Fruit fly (Drosophila melanogaster): ENCODE measurements around the gene Teh1.

The Teh1 gene

DNA sequence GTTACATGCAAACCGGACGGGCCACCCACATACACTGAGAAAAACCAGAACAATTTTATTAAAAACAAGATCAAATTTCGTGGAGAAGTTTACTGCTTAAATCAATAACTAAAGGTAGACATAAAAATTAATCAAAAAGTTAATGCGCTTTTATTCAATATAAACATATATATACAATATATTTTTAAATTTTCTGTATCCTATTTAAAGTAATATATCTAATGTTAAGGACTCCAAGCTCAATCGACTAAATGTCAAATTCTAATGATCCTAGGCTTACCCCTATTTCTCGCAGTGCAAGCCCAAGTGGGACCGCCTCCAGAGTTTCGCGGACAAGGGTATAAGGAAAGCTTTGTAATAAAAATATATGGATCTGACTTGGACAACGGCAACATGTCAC is 10.1 kb downstream of the Teh1 start:
- no peak for TF ChIP-seq CG17801 (GFP tag; optimal IDR thresholded peaks at IDR 0.05; ENCODE audit: partially characterized antibody)

DNA sequence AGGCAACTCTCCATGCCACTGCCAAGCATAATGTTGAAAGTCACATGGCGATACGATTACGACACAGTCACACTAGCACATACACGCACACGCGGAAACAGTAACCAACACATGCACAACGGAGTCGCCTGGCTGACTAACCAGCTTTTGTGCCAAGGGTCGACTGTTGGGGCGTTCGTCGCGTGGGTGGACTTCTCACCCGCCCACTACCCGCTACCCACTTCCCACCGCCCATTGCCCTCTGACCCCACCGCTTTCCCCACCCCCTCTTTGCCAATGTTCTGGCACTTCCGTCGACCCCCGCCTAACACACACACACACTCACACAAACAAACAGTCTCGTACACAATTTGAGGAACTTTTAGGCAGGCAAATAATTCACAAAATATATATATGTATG is 16.3 kb downstream of the Teh1 start:
- TF ChIP-seq CG17801 (GFP tag; optimal IDR thresholded peaks at IDR 0.05; ENCODE audit: partially characterized antibody) = no peak

DNA sequence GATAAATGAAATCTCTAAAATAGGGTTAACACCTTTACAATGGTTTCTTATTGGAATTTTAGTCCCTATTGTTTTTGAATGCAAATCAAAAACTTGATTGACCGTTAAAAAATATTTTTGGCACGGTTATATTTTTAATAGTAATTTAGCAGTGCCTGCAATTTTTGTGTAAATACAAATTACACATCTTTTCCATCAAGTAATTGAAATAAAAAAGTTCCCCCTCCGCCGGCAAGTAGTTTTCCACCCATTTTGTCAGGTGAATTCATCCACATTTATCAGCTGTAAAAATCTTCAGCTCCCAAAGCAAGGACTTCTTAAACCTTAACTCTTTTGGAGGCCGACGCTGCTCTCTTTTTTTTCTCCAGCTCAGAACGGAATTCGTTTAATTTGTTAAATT is 44.2 kb downstream of the Teh1 start, which contains the start of gene CG34302:
Gene CG34302 (minus strand): TSS at position 101 of the 400 bp plus-strand sequence.
- TF ChIP-seq CG17801 (GFP tag; optimal IDR thresholded peaks at IDR 0.05; ENCODE audit: partially characterized antibody) = no peak

DNA sequence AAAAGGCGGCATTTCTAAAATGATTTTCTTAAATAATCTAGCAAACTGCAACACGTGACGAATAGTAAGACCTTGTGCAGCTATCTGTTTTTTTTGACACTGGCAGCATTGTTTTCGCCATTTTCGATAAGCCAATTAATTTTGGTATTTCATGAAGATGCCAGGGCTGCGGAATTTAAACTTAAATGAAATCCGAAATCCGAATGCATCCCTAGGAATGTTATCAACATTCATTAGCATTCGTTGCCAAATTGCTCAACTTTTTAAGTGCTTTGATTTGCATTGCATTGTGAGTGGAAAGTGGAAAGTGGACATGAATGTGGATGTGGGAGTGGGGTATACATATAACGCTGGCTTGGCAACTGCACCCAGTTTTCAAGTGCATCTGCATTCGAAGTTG is 46.8 kb downstream of the Teh1 start, which contains the start of gene CG42857:
Gene CG42857 (minus strand): TSS at position 101 of the 400 bp plus-strand sequence.
- no peak for TF ChIP-seq CG17801 (GFP tag; optimal IDR thresholded peaks at IDR 0.05; ENCODE audit: partially characterized antibody)

DNA sequence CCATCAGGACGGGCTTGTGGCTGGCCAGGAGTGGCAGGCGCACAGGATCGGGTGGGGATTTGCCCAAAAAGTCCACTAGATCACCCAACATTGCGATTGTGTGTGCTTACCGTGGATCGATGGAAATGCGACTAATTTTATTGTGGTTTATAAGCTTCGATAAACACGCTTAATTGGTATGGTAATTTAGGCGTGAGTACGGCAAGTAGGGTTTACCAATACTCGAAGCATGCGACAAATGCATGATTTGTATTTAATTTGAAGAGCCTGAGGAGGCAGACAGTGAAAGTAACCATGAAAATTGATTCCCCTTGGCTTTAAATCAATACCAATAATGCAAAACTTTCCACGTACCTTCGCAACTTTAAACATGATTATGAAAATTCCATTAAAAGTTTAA is 48.1 kb downstream of the Teh1 start, which contains the start of gene CG9458:
Gene CG9458 (minus strand): TSS at position 101 of the 400 bp plus-strand sequence.
- TF ChIP-seq CG17801 (GFP tag; optimal IDR thresholded peaks at IDR 0.05; ENCODE audit: partially characterized antibody) = no peak

DNA sequence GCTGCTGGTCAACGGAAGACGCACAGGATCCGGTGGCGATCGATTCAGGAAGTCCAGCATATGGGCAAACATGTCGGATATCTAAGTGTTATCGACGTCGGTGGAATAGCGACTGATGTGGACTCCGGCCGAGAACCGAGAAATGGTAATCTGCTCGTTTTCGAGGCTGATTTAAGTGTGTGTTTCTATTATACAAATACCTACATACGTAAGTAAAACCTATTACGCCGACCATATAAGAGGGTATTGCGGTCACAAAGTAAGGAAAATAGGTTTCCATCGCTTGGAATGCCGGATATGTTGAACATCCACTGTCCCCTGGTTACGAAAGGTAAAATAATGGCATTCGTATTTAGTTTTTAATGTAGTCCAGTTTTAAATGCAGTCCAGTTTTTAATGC is 49.6 kb downstream of the Teh1 start, which contains the start of gene CG9459:
Gene CG9459 (minus strand): TSS at position 101 of the 400 bp plus-strand sequence.
- TF ChIP-seq CG17801 (GFP tag; optimal IDR thresholded peaks at IDR 0.05; ENCODE audit: partially characterized antibody) = no peak

DNA sequence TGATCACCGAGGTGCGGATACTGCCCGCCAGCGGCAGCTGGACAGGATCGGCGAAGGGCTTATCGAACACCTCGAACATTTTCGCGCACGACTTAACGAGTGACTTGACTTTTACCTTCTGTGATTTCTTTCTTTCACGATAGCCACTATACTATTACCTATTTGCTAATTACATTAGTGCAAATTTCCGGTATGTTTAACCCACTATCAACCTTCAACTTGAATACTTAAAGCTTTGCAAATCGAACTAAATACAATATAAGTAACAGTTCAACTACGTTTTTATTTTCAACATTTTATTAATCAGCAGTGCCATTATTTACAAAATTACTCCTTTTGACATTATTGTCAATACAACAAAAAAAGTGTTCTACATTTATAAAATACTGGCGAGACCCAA is 51.0 kb downstream of the Teh1 start, which contains the start of gene CG16904:
Gene CG16904 (minus strand): TSS at position 101 of the 400 bp plus-strand sequence.
- no peak for TF ChIP-seq CG17801 (GFP tag; optimal IDR thresholded peaks at IDR 0.05; ENCODE audit: partially characterized antibody)

DNA sequence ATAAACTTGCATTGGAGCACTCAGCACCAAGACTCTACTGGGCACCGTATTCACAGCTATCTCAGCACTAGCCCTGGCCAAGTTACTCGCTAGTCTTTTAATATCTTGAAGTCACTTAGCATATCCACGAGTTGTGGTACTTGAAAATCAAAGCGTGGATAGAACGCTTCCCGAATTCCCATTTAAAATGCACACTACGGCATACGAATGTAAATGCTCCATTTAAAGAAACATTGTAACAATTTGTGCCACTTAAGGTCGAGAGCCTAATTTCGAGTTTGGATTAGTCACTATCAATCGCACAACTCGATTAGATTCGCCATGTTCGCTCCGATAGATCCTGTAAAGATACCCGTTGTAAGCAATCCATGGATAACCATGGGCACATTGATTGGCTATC is 54.1 kb downstream of the Teh1 start, which contains the start of gene eloF:
Gene eloF (plus strand): TSS at position 301 of the 400 bp plus-strand sequence.
- TF ChIP-seq CG17801 (GFP tag; optimal IDR thresholded peaks at IDR 0.05; ENCODE audit: partially characterized antibody) = no peak

DNA sequence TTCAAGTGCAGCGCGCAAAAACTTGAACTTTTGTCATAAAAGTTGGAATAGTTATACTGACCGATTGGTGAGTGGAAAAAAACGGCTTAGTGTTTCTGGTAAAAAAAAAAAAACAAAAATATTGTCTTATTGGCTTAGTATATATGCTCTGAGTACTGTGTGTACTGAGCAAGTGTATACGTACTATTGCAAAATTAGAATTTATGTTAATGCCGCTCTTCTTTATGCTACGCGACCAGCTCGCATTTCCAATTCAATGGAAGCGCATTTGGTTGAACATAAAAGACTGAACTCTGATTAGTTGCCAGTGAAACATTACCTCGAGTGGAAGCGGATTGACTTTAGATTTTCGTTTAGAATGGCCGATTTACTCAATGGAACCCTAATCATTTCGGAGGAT is 55.5 kb downstream of the Teh1 start, which contains the start of gene CG8534:
Gene CG8534 (plus strand): TSS at position 301 of the 400 bp plus-strand sequence.
- TF ChIP-seq CG17801 (GFP tag; optimal IDR thresholded peaks at IDR 0.05; ENCODE audit: partially characterized antibody) = no peak

DNA sequence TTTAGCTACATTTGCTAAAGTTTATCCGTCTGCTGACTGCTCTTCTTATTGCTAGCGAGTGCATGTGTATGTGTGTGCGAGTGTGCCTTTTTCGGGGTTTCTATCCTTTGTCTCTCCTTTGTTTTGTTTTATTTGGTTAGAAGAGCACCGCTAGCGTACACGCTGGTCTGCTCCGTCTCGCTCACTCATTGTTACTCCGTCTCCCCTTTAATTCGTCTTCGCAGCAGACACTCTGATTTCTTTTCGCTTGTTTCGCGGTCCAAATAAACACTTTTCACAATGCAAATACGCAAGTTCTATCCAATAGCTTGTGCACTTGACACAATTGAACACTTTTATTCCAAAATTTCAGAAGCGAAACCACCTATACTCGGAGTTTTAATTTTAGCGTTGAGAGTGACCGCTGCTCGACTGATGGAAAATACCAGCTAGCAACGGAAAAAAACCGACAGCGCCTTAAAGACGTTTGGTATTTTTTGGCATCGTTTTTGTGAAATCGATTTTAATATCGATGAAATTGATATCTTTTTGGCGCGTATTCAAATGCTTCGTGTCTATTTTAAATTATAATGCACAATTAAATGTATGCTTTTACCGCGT is 58.9 kb downstream of the Teh1 start, which contains the start of gene FBXO11:
Gene FBXO11 (minus strand): TSS at position 423 of the 600 bp plus-strand sequence.
- TF ChIP-seq CG17801 (GFP tag; optimal IDR thresholded peaks at IDR 0.05; ENCODE audit: partially characterized antibody) = peak; percentile 71

DNA sequence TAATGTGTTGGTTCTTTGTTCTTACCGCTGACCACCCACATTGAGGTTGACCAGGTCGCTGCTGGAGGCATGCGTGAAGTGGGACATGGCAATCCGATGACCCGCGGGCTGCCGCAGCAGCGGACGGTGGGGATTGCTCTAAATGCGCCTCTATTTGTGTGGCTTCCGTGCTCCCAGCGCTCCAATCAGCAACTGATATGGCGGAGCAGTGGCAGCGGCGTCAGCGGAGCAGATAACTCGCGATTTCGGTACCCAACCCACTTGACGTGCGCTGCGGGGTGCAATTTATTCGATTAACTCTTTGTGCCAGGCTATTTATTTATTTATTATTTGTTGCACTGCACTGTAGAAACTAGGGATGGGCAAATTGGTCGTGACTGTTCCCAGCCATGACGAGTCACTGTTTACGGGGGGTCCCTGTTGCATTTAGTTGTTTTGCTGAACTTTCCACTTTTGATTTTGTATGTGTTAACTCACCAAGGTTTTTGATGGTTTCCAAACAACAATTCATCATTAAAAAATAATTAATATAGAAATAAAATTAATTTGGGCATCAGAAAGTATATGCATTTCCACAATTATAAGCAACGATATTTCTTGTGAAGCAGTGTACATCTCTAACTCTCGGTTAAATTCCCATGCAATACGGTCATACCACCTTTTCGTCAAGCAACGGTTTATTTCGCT is 67.1 kb downstream of the Teh1 start, which contains the start of the genes CG9467 and CG8526:
Gene CG9467 (minus strand): TSS at position 383 of the 687 bp plus-strand sequence.
Gene CG8526 (plus strand): TSS at position 637 of the 687 bp plus-strand sequence.
- peak; percentile 8 for TF ChIP-seq CG17801 (GFP tag; optimal IDR thresholded peaks at IDR 0.05; ENCODE audit: partially characterized antibody)

DNA sequence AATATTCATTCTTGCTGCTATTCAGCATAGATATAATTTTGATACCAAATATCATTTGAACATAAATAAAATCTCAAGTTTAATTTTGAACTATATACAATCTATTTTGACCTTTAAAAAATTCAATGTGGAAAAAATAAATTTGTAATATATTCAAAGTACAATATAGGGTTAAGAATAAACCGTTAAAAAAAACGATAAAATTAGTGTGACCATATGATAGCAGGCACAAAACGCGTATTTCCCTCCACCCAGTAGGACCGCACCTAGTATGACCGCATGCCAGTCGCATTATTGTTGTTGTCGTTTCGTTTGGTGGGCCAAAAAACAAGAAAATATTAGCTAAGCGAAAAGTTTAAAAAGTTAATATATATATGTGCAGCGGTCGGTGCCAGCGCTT is 74.9 kb downstream of the Teh1 start, which contains the start of gene CG8516:
Gene CG8516 (plus strand): TSS at position 278 of the 400 bp plus-strand sequence.
- peak; percentile 51 for TF ChIP-seq CG17801 (GFP tag; optimal IDR thresholded peaks at IDR 0.05; ENCODE audit: partially characterized antibody)

DNA sequence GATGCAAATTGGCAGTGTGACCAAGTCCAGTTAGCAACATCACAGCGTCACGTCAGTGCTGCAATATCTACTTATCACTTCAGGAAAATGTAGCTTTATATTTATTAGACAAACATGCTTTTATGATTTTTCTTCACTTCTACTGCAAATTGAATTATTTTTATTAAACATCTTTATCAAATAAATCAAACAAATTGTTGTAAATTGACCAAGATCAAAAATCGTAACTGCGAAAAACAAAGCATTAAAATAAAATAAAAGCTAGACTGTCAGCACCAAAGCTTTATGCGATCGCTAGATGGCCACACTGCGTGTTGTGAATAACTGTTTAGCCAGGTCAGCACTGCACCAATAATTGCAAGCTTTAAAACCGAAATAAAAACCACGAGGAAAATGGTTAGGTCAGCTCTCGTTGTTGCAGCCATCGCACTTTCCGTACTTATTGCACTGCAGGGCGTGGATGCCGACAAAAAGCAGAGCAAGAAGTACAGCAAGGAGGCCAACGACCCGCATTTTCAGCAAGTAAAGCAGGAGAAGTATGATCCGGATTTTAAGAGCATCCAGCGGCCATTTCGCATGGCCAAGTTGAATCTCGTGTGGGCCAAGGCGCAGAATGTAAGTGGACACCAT is 76.6 kb downstream of the Teh1 start, which contains the start of the genes CG12945 and CG8507:
Gene CG12945 (minus strand): TSS at position 45 of the 630 bp plus-strand sequence.
Gene CG8507 (plus strand): TSS at position 307 of the 630 bp plus-strand sequence.
- peak; percentile 84 for TF ChIP-seq CG17801 (GFP tag; optimal IDR thresholded peaks at IDR 0.05; ENCODE audit: partially characterized antibody)

DNA sequence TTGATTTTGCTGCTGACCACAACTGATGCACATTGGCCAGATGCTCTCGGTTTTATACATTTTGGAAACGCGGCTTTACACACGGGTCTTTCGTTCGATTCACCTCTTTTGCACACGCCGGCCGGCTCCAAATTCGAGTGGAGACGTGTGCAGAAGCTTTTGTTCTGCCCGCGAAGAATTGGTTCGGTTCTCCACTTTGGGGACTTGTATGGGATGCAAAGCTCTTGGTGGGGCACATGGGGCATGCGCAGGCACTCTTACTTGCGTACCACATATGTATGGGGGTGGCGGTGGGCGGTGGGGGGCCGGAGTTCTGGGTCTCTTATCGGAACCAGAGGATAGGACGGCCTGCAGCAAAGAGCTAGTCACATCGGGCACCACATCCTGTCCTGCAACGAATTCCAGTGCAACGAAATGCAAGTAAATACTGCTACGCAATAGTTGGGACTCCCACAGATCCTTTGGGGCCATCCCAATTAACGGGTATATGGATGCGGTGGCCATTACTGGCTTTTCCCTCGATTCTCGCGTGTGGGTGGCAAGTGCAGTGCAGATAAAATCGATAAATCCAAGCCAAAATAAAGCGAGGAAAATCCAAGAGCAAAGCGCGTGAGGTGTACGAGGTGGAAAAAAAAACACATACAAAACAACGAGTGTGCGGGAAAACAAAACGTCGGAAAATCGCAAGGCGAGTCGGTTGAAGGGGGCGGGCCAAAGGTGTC is 83.4 kb downstream of the Teh1 start, which contains the start of the genes MtnA and CG8500:
Gene MtnA (minus strand): TSS at position 30 of the 722 bp plus-strand sequence.
Gene CG8500 (plus strand): TSS at position 313 of the 722 bp plus-strand sequence.
- no peak for TF ChIP-seq CG17801 (GFP tag; optimal IDR thresholded peaks at IDR 0.05; ENCODE audit: partially characterized antibody)

Measured in ovary, adult (tissue).